Worm (Caenorhabditis elegans) whole organism, L4 larva: ENCODE data around the gene dpm-1.

ENCODE experiments used
- F44E2.7 ChIP-seq: fragments of 200-800 bp; sonication (Bioruptor generic); IDR thresholded peaks from 2 replicates; pipeline ENCODE4 v2.1.2; 2022; ENCODE audit warnings: missing genetic modification characterization, missing compliant biosample characterization
- F49E8.2 ChIP-seq: sonication (generic microtip); optimal IDR thresholded peaks from 2 replicates; lab custom pipeline; 2016; ENCODE audit warnings: missing compliant biosample characterization, mild to moderate bottlenecking, missing genetic modification characterization, borderline replicate concordance
- T20F7.1 ChIP-seq: fragments of 200-800 bp; sonication (Bioruptor generic); optimal IDR thresholded peaks from 2 replicates; lab custom pipeline; 2018; ENCODE audit warnings: mild to moderate bottlenecking, missing genetic modification characterization, missing compliant biosample characterization
- Y5F2A.4 ChIP-seq: fragments of 200-800 bp; sonication (Bioruptor generic); optimal IDR thresholded peaks from 2 replicates; lab custom pipeline; 2018; ENCODE audit warnings: mild to moderate bottlenecking, missing genetic modification characterization, missing compliant biosample characterization
- arid-1 ChIP-seq: fragments of 200-800 bp; sonication (Bioruptor generic); conservative IDR thresholded peaks from 2 replicates; pipeline ENCODE4 v1.3.6; 2022; ENCODE audit warnings: missing genetic modification reagents, missing genetic modification characterization, missing compliant biosample characterization
- ceh-20 ChIP-seq: fragments of 200-800 bp; sonication (Bioruptor generic); IDR thresholded peaks from 2 replicates; pipeline ENCODE4 v1.3.6; 2022; ENCODE audit warnings: missing genetic modification reagents, missing genetic modification characterization, missing compliant biosample characterization
- ces-1 ChIP-seq: fragments of 150-350 bp; sonication (generic microtip); optimal IDR thresholded peaks from 4 replicates; lab custom pipeline; 2014; ENCODE audit warnings: missing biosample characterization, missing genetic modification reagents, missing genetic modification characterization
- cey-2 ChIP-seq: sonication (generic microtip); optimal IDR thresholded peaks from 3 replicates; lab custom pipeline; 2017; ENCODE audit warnings: missing genetic modification characterization, mild to moderate bottlenecking, missing compliant biosample characterization, antibody characterized with exemption, borderline replicate concordance; ENCODE audit not compliant: insufficient read depth
- daf-16 ChIP-seq, 3 experiments: sonication (generic microtip); optimal IDR thresholded peaks; 2 replicates each; lab custom pipeline; 2016 to 2017; ENCODE audit warnings: missing genetic modification characterization in 3 of 3, missing genetic modification reagents in 3 of 3, mild to moderate bottlenecking in 2 of 3, missing compliant biosample characterization in 2 of 3, missing biosample characterization in 1 of 3, moderate library complexity in 1 of 3
- dmd-6 ChIP-seq: fragments of 200-800 bp; sonication (Bioruptor generic); IDR thresholded peaks from 2 replicates; pipeline ENCODE4 v1.3.6; 2022; ENCODE audit warnings: missing genetic modification reagents, missing genetic modification characterization, missing compliant biosample characterization
- dmd-8 ChIP-seq: fragments of 200-800 bp; sonication (Bioruptor generic); IDR thresholded peaks from 2 replicates; pipeline ENCODE4 v1.3.6; 2022; ENCODE audit warnings: missing genetic modification characterization, missing compliant biosample characterization
- duxl-1 ChIP-seq: sonication (generic microtip); optimal IDR thresholded peaks from 2 replicates; lab custom pipeline; 2016; ENCODE audit warnings: mild to moderate bottlenecking, missing genetic modification characterization, moderate library complexity, missing compliant biosample characterization; ENCODE audit not compliant: poor library complexity
- dve-1 ChIP-seq: sonication (generic microtip); optimal IDR thresholded peaks from 2 replicates; lab custom pipeline; 2017; ENCODE audit warnings: antibody characterized with exemption, mild to moderate bottlenecking, missing genetic modification characterization, missing compliant biosample characterization; ENCODE audit not compliant: insufficient read depth
- fos-1 ChIP-seq: fragments of 150-350 bp; optimal IDR thresholded peaks from 2 replicates; lab custom pipeline; 2014; ENCODE audit warnings: missing biosample characterization, missing genetic modification characterization
- gei-8 ChIP-seq: fragments of 200-800 bp; sonication (Bioruptor generic); optimal IDR thresholded peaks from 2 replicates; lab custom pipeline; 2018; ENCODE audit warnings: mild to moderate bottlenecking, missing genetic modification characterization, missing compliant biosample characterization
- hlh-11 ChIP-seq: fragments of 200-800 bp; sonication (Bioruptor generic); optimal IDR thresholded peaks from 2 replicates; lab custom pipeline; 2018; ENCODE audit warnings: mild to moderate bottlenecking, missing genetic modification characterization, missing compliant biosample characterization
- hlh-30 ChIP-seq: sonication (generic microtip); optimal IDR thresholded peaks from 2 replicates; lab custom pipeline; 2017; ENCODE audit warnings: antibody characterized with exemption, mild to moderate bottlenecking, missing genetic modification characterization, missing compliant biosample characterization; ENCODE audit not compliant: insufficient read depth
- hmg-1.1 ChIP-seq: fragments of 200-800 bp; sonication (Bioruptor generic); IDR thresholded peaks from 2 replicates; pipeline ENCODE4 v1.3.6; 2022; ENCODE audit warnings: missing genetic modification reagents, missing genetic modification characterization, missing compliant biosample characterization
- lin-13 ChIP-seq: fragments of 150-350 bp; optimal IDR thresholded peaks from 2 replicates; lab custom pipeline; 2014; ENCODE audit warnings: missing biosample characterization, missing genetic modification reagents, missing genetic modification characterization
- lsy-2 ChIP-seq, 2 experiments: fragments of 150-350 bp in 1 of 2; sonication (generic microtip) in 1 of 2; optimal IDR thresholded peaks; 2 replicates each; lab custom pipeline; 2014 to 2017; ENCODE audit warnings: missing biosample characterization in 2 of 2, missing genetic modification characterization in 2 of 2
- mdl-1 ChIP-seq, 2 experiments: fragments of 150-350 bp in 1 of 2; sonication (generic microtip) in 1 of 2; optimal IDR thresholded peaks; 2 replicates each; lab custom pipeline; 2014 to 2017; ENCODE audit warnings: missing biosample characterization in 2 of 2, missing genetic modification characterization in 2 of 2
- mep-1 ChIP-seq: fragments of 150-350 bp; sonication (generic microtip); optimal IDR thresholded peaks from 3 replicates; lab custom pipeline; 2014; ENCODE audit warnings: missing biosample characterization, missing genetic modification characterization
- nhr-102 ChIP-seq: sonication (generic microtip); optimal IDR thresholded peaks from 2 replicates; lab custom pipeline; 2016; ENCODE audit warnings: mild to moderate bottlenecking, missing genetic modification characterization, moderate library complexity, missing compliant biosample characterization
- nhr-11 ChIP-seq: fragments of 150-350 bp; optimal IDR thresholded peaks from 2 replicates; lab custom pipeline; 2014; ENCODE audit warnings: missing biosample characterization, missing genetic modification characterization
- nhr-41 ChIP-seq: fragments of 200-800 bp; sonication (Bioruptor generic); IDR thresholded peaks from 2 replicates; pipeline ENCODE4 v1.3.6; 2022; ENCODE audit warnings: missing genetic modification reagents, missing genetic modification characterization, missing compliant biosample characterization
- nhr-42 ChIP-seq: fragments of 200-800 bp; sonication (Bioruptor generic); IDR thresholded peaks from 2 replicates; pipeline ENCODE4 v1.3.6; 2022; ENCODE audit warnings: missing genetic modification characterization, missing compliant biosample characterization
- nhr-48 ChIP-seq: sonication (generic microtip); optimal IDR thresholded peaks from 2 replicates; lab custom pipeline; 2016; ENCODE audit warnings: mild to moderate bottlenecking, missing genetic modification characterization, missing compliant biosample characterization
- nhr-6 ChIP-seq: fragments of 150-350 bp; optimal IDR thresholded peaks from 2 replicates; lab custom pipeline; 2014; ENCODE audit warnings: missing biosample characterization, missing genetic modification characterization
- nhr-77 ChIP-seq: fragments of 150-350 bp; optimal IDR thresholded peaks from 2 replicates; lab custom pipeline; 2014; ENCODE audit warnings: missing biosample characterization, missing genetic modification characterization
- pha-4 ChIP-seq, 2 experiments: fragments of 150-350 bp in 1 of 2; fragments of 200-800 bp in 1 of 2; sonication (Bioruptor generic) in 1 of 2; IDR thresholded peaks in 1 of 2; optimal IDR thresholded peaks in 1 of 2; 2 replicates each; pipeline versions ENCODE4 v1.3.6 to Lab custom; 2014 to 2022; ENCODE audit warnings: missing genetic modification characterization in 2 of 2, missing genetic modification reagents in 2 of 2, missing biosample characterization in 1 of 2, missing compliant biosample characterization in 1 of 2
- pqm-1 ChIP-seq: sonication (generic microtip); optimal IDR thresholded peaks from 2 replicates; lab custom pipeline; 2017; ENCODE audit warnings: missing biosample characterization, missing genetic modification characterization
- rbr-2 ChIP-seq: sonication (generic microtip); optimal IDR thresholded peaks from 2 replicates; lab custom pipeline; 2016; ENCODE audit warnings: missing genotype, missing genetic modification characterization, missing compliant biosample characterization
- sdz-12 ChIP-seq: fragments of 200-800 bp; sonication (Bioruptor generic); optimal IDR thresholded peaks from 2 replicates; lab custom pipeline; 2018; ENCODE audit warnings: mild to moderate bottlenecking, missing genetic modification characterization, missing compliant biosample characterization
- set-16 ChIP-seq: fragments of 200-800 bp; sonication (Bioruptor generic); IDR thresholded peaks from 2 replicates; pipeline ENCODE4 v1.3.6; 2022; ENCODE audit warnings: missing genetic modification reagents, missing genetic modification characterization, missing compliant biosample characterization
- snpc-1.2 ChIP-seq: fragments of 200-800 bp; sonication (Bioruptor generic); IDR thresholded peaks from 2 replicates; pipeline ENCODE4 v1.3.6; 2022; ENCODE audit warnings: missing genetic modification reagents, missing genetic modification characterization, missing compliant biosample characterization
- spr-3 ChIP-seq: fragments of 200-800 bp; sonication (Bioruptor generic); optimal IDR thresholded peaks from 2 replicates; lab custom pipeline; 2018; ENCODE audit warnings: mild to moderate bottlenecking, missing genetic modification characterization, missing compliant biosample characterization
- tag-97 ChIP-seq: fragments of 200-800 bp; sonication (Bioruptor generic); IDR thresholded peaks from 2 replicates; pipeline ENCODE4 v1.3.6; 2022; ENCODE audit warnings: missing genetic modification characterization, missing compliant biosample characterization
- unc-39 ChIP-seq: sonication (generic microtip); optimal IDR thresholded peaks from 2 replicates; lab custom pipeline; 2017; ENCODE audit warnings: missing biosample characterization, missing genetic modification characterization
- unc-62 ChIP-seq, 3 experiments: fragments of 150-350 bp in 1 of 3; sonication (generic microtip); optimal IDR thresholded peaks in 2 of 3; peaks in 1 of 3; 1 replicate in 1 of 3; 2 replicates in 2 of 3; lab custom pipeline; 2014 to 2017; ENCODE audit warnings: missing biosample characterization in 3 of 3, missing genetic modification characterization in 3 of 3, missing genetic modification reagents in 3 of 3, missing genotype in 1 of 3
- zip-11 ChIP-seq: fragments of 200-800 bp; sonication (Bioruptor generic); IDR thresholded peaks from 2 replicates; pipeline ENCODE4 v1.3.6; 2022; ENCODE audit warnings: missing genetic modification characterization, missing compliant biosample characterization
- ztf-7 ChIP-seq: fragments of 150-350 bp; optimal IDR thresholded peaks from 2 replicates; lab custom pipeline; 2014; ENCODE audit warnings: missing biosample characterization, missing genetic modification characterization

Gene dpm-1

ce11 chrIV:396373-396772, 49.1 kb upstream of the dpm-1 start, which contains the start of gene rrp-8 (continued):
- TF ChIP-seq nhr-42 (GFP tag; lab: Robert Waterston, UW) (0 out of 2 replicates have a peak, but pooled peaks have one; percentile 43), pha-4 (GFP tag; IDR thresholded peaks at IDR 0.05; lab: Robert Waterston, UW) (peak; percentile 37; the same call in 1 of the 2 replicates), pha-4 (tag; optimal IDR thresholded peaks at IDR 0.05; lab: Kevin White, UChicago) (no peak), nhr-102 (no peak), pqm-1 (no peak)

- no peak for TF ChIP-seq duxl-1 (tag; lab: Kevin White, UChicago)
- TF ChIP-seq nhr-41 (GFP tag; lab: Robert Waterston, UW), result no peak
- no peak for TF ChIP-seq F49E8.2 (tag; lab: Kevin White, UChicago)
- no peak for TF ChIP-seq nhr-11 (tag; lab: Kevin White, UChicago)
- TF ChIP-seq cey-2 (tag; lab: Kevin White, UChicago), result no peak
- TF ChIP-seq nhr-42 (GFP tag; lab: Robert Waterston, UW), result no peak
Observed at ce11 chrIV:401395-401794, 44.1 kb upstream of the dpm-1 start, which contains the start of gene gpa-4. gpa-4 (plus strand) TSS chrIV:401695.

- TF ChIP-seq tag-97 (GFP tag; lab: Robert Waterston, UW) (no peak), dmd-8 (no peak), arid-1 (GFP tag; lab: Robert Waterston, UW) (no peak), fos-1 (tag; lab: Kevin White, UChicago) (no peak), dve-1 (peak; percentile 31), ztf-7 (tag; lab: Kevin White, UChicago) (no peak), snpc-1.2 (GFP tag; lab: Robert Waterston, UW) (no peak), daf-16 (GFP tag; optimal IDR thresholded peaks at IDR 0.05; lab: Kevin White, UChicago) (no peak), daf-16 (tag; optimal IDR thresholded peaks at IDR 0.05; lab: Kevin White, UChicago) (peak; percentile 42), zip-11 (no peak), spr-3 (GFP tag; lab: Kevin White, UChicago) (no peak), lin-13 (GFP tag; lab: Kevin White, UChicago) (no peak), dmd-6 (peak; percentile 18; the same call in 1 of the 2 replicates), F44E2.7 (no peak), Y5F2A.4 (GFP tag; lab: Kevin White, UChicago) (no peak), set-16 (GFP tag; lab: Robert Waterston, UW) (no peak), unc-39 (tag; lab: Kevin White, UChicago) (no peak), hlh-11 (no peak), mep-1 (no peak), nhr-41 (GFP tag; lab: Robert Waterston, UW) (no peak), sdz-12 (GFP tag; lab: Kevin White, UChicago) (no peak), nhr-42 (GFP tag; lab: Robert Waterston, UW) (no peak), ceh-20 (GFP tag; lab: Robert Waterston, UW) (no peak)
Observed at ce11 chrIV:408892-409291, 36.6 kb upstream of the dpm-1 start.

ce11 chrIV:409935-410334, 35.5 kb upstream of the dpm-1 start, which contains the start of gene kgb-1:
kgb-1 (minus strand) TSS chrIV:410035.
- TF ChIP-seq unc-62 (GFP tag; optimal IDR thresholded peaks at IDR 0.05 in 1 of 2; lab: Kevin White, UChicago) (peak in 1 of 2 experiments; percentile 36), unc-62 (tag; optimal IDR thresholded peaks at IDR 0.05; lab: Kevin White, UChicago) (no peak), F44E2.7 (no peak)

ce11 chrIV:410420-410891, 35.0 kb upstream of the dpm-1 start, which contains the start of gene T07A9.12:
T07A9.12 (plus strand) TSS chrIV:410867.
- peak; percentile 47 for TF ChIP-seq T20F7.1
- peak; percentile 85 for TF ChIP-seq hmg-1.1
- peak; percentile 38 to 48 for TF ChIP-seq mdl-1 (tag; optimal IDR thresholded peaks at IDR 0.05; lab: Kevin White, UChicago)
- TF ChIP-seq dmd-6, result peak; percentile 59
- peak; percentile 97 for TF ChIP-seq dve-1
- no peak for TF ChIP-seq gei-8 (GFP tag; lab: Kevin White, UChicago)
- TF ChIP-seq lsy-2 (tag; optimal IDR thresholded peaks at IDR 0.05; lab: Kevin White, UChicago), result peak; percentile 37 to 79
- TF ChIP-seq hlh-30 (tag; lab: Kevin White, UChicago), result peak; percentile 47
- TF ChIP-seq pha-4 (GFP tag; IDR thresholded peaks at IDR 0.05; lab: Robert Waterston, UW), result peak; percentile 39; the same call in 1 of the 2 replicates
- TF ChIP-seq pha-4 (tag; optimal IDR thresholded peaks at IDR 0.05; lab: Kevin White, UChicago), result peak; percentile 18
- TF ChIP-seq nhr-6 (tag; lab: Kevin White, UChicago), result peak; percentile 66
- peak; percentile 28 for TF ChIP-seq nhr-77 (tag; lab: Kevin White, UChicago)
- TF ChIP-seq rbr-2, result peak; percentile 67
- peak; percentile 43 for TF ChIP-seq nhr-48 (tag; lab: Kevin White, UChicago)
- TF ChIP-seq ces-1 (GFP tag; lab: Kevin White, UChicago), result no peak
